Worm (Caenorhabditis elegans): Measurements from ENCODE around the gene aco-2.
"Not testable (repeated sequence)": the region's sequence is repeated elsewhere in the genome, so short reads cannot be mapped to it uniquely, and the experiment has no call there.

- TF ChIP-seq T20F7.1 (GFP tag; optimal IDR thresholded peaks at IDR 0.05); hlh-11 (tag; optimal IDR thresholded peaks at IDR 0.05); lin-15B (tag; optimal IDR thresholded peaks at IDR 0.05); Y75B8A.6 (GFP tag; IDR thresholded peaks at IDR 0.05); ama-1 (optimal IDR thresholded peaks at IDR 0.05): not testable (repeated sequence)
Observed at ce11 chrIII:7962641-7963040, 10.9 kb upstream of the aco-2 start, which contains the start of gene F54H12.4.

Data from whole organism, L4 larva.